Fruit fly (Drosophila melanogaster) whole organism, embryonic: ENCODE measurements around the gene CG2104.

Source experiments
- BEAF-32 ChIP-seq: fragments of 200-800 bp; sonication (Bioruptor generic); optimal IDR thresholded peaks from 3 replicates; lab custom pipeline; 2017; ENCODE audit warnings: missing biosample characterization, missing genetic modification characterization, mild to moderate bottlenecking, moderate library complexity, missing genetic modification reagents
- Blimp-1 ChIP-seq: fragments of 200-800 bp; sonication (Bioruptor generic); optimal IDR thresholded peaks from 3 replicates; lab custom pipeline; 2018; ENCODE audit warnings: missing biosample characterization, missing genetic modification characterization, mild to moderate bottlenecking, moderate library complexity, missing genetic modification reagents
- CG11398 ChIP-seq: fragments of 200-800 bp; sonication (Bioruptor generic); optimal IDR thresholded peaks from 2 replicates; lab custom pipeline; 2016; ENCODE audit warnings: missing biosample characterization, missing genetic modification characterization
- CG12219 ChIP-seq: fragments of 200-800 bp; sonication (Bioruptor generic); optimal IDR thresholded peaks from 3 replicates; lab custom pipeline; 2018; ENCODE audit warnings: missing biosample characterization, mild to moderate bottlenecking, missing genetic modification characterization
- CG13123 ChIP-seq: fragments of 200-800 bp; sonication (Bioruptor generic); optimal IDR thresholded peaks from 2 replicates; lab custom pipeline; 2016; ENCODE audit warnings: missing biosample characterization, missing genetic modification characterization
- CG13624 ChIP-seq: fragments of 200-800 bp; sonication (Bioruptor generic); optimal IDR thresholded peaks from 2 replicates; lab custom pipeline; 2016; ENCODE audit warnings: missing biosample characterization, missing genetic modification characterization
- CG14441 ChIP-seq: fragments of 200-800 bp; sonication (Bioruptor generic); IDR thresholded peaks from 2 replicates; pipeline ENCODE4 v1.3.6; 2022; ENCODE audit warnings: missing biosample characterization, missing genetic modification characterization
- CG14710 ChIP-seq: fragments of 200-800 bp; sonication (Bioruptor generic); optimal IDR thresholded peaks from 3 replicates; lab custom pipeline; 2019; ENCODE audit warnings: missing biosample characterization, mild to moderate bottlenecking, missing genetic modification characterization, moderate library complexity
- CG14860 ChIP-seq: fragments of 200-800 bp; sonication (Bioruptor generic); IDR thresholded peaks from 3 replicates; pipeline ENCODE4 v1.3.6; 2022; ENCODE audit warnings: missing biosample characterization, missing genetic modification characterization; ENCODE audit not compliant: partially characterized antibody
- CG15269 ChIP-seq: fragments of 200-800 bp; sonication (Bioruptor generic); optimal IDR thresholded peaks from 2 replicates; lab custom pipeline; 2018; ENCODE audit warnings: missing biosample characterization, mild to moderate bottlenecking, missing genetic modification characterization, moderate library complexity
- CG16863 ChIP-seq: fragments of 200-800 bp; sonication (Bioruptor generic); optimal IDR thresholded peaks from 3 replicates; lab custom pipeline; 2016; ENCODE audit warnings: missing biosample characterization, missing genetic modification characterization
- CG17186 ChIP-seq: fragments of 200-800 bp; sonication (Bioruptor generic); optimal IDR thresholded peaks from 3 replicates; lab custom pipeline; 2017; ENCODE audit warnings: missing biosample characterization, missing genetic modification reagents, missing genetic modification characterization
- CG42726 ChIP-seq: fragments of 200-800 bp; sonication (Bioruptor generic); IDR thresholded peaks from 2 replicates; pipeline ENCODE4 v1.3.6; 2022; ENCODE audit warnings: missing biosample characterization, missing genetic modification characterization; ENCODE audit not compliant: partially characterized antibody
- CG4404 ChIP-seq: fragments of 200-800 bp; sonication (Bioruptor generic); IDR thresholded peaks from 2 replicates; pipeline ENCODE4 v1.3.6; 2022; ENCODE audit warnings: missing biosample characterization, missing genetic modification characterization
- CG6791 ChIP-seq: fragments of 200-800 bp; sonication (Bioruptor generic); IDR thresholded peaks from 3 replicates; pipeline ENCODE4 v1.3.6; 2022; ENCODE audit warnings: missing biosample characterization, missing genetic modification characterization; ENCODE audit not compliant: partially characterized antibody
- CG7963 ChIP-seq: fragments of 200-800 bp; sonication (Bioruptor generic); IDR thresholded peaks from 3 replicates; pipeline ENCODE4 v1.3.6; 2022; ENCODE audit warnings: missing biosample characterization, missing genetic modification characterization; ENCODE audit not compliant: partially characterized antibody
- CG8388 ChIP-seq: fragments of 200-800 bp; sonication (Bioruptor generic); optimal IDR thresholded peaks from 2 replicates; lab custom pipeline; 2019; ENCODE audit warnings: missing biosample characterization, mild to moderate bottlenecking, missing genetic modification characterization, moderate library complexity
- ERR ChIP-seq: fragments of 200-800 bp; sonication (Bioruptor generic); optimal IDR thresholded peaks from 2 replicates; lab custom pipeline; 2016; ENCODE audit warnings: missing biosample characterization, missing genetic modification characterization
- Ets65A ChIP-seq: fragments of 200-800 bp; sonication (Bioruptor generic); peaks from one replicate; lab custom pipeline; 2016; ENCODE audit warnings: missing biosample characterization, missing genetic modification characterization
- HmgZ ChIP-seq: fragments of 200-800 bp; sonication (Bioruptor generic); optimal IDR thresholded peaks from 2 replicates; lab custom pipeline; 2018; ENCODE audit warnings: missing biosample characterization, mild to moderate bottlenecking, missing genetic modification characterization
- Hmx ChIP-seq: fragments of 200-800 bp; sonication (Bioruptor generic); optimal IDR thresholded peaks from 2 replicates; lab custom pipeline; 2016; ENCODE audit warnings: missing biosample characterization, missing genetic modification characterization
- Hr39 ChIP-seq: fragments of >200 bp; optimal IDR thresholded peaks from 2 replicates; lab custom pipeline; 2017
- Hsf ChIP-seq: fragments of 200-800 bp; sonication (Bioruptor generic); optimal IDR thresholded peaks from 3 replicates; lab custom pipeline; 2016; ENCODE audit warnings: missing biosample characterization, missing genetic modification characterization
- Mes4 ChIP-seq: fragments of 200-800 bp; sonication (Bioruptor generic); optimal IDR thresholded peaks from 2 replicates; lab custom pipeline; 2016; ENCODE audit warnings: missing biosample characterization, missing genetic modification characterization
- Oaz ChIP-seq: fragments of 200-800 bp; sonication (Bioruptor generic); IDR thresholded peaks from 2 replicates; pipeline ENCODE4 v1.3.6; 2022; ENCODE audit warnings: missing biosample characterization, missing genetic modification characterization
- Pdp1 ChIP-seq, 2 experiments: fragments of 200-800 bp; sonication (Bioruptor generic); optimal IDR thresholded peaks; 3 replicates each; lab custom pipeline; 2016; ENCODE audit warnings: missing biosample characterization in 2 of 2, missing genetic modification characterization in 2 of 2, mild to moderate bottlenecking in 1 of 2, moderate library complexity in 1 of 2
- Poxn ChIP-seq: fragments of 200-800 bp; sonication (Bioruptor generic); IDR thresholded peaks from 2 replicates; pipeline ENCODE4 v1.3.6; 2022; ENCODE audit warnings: missing biosample characterization, missing genetic modification characterization
- Taf1 ChIP-seq: fragments of 200-800 bp; sonication (Bioruptor generic); IDR thresholded peaks from 2 replicates; pipeline ENCODE4 v1.3.6; 2022; ENCODE audit warnings: missing biosample characterization, missing genetic modification characterization
- ase ChIP-seq: fragments of 200-800 bp; sonication (Bioruptor generic); IDR thresholded peaks from 3 replicates; pipeline ENCODE4 v1.3.6; 2022; ENCODE audit warnings: missing biosample characterization, missing genetic modification characterization
- crp ChIP-seq, 2 experiments: fragments of 200-800 bp; sonication (Bioruptor generic); optimal IDR thresholded peaks; 2 replicates in 1 of 2; 3 replicates in 1 of 2; lab custom pipeline; 2017; ENCODE audit warnings: missing biosample characterization in 2 of 2, missing genetic modification characterization in 2 of 2, mild to moderate bottlenecking in 1 of 2, moderate library complexity in 1 of 2
- cwo ChIP-seq: fragments of 200-800 bp; sonication (Bioruptor generic); optimal IDR thresholded peaks from 3 replicates; lab custom pipeline; 2017; ENCODE audit warnings: missing biosample characterization, missing genetic modification characterization, mild to moderate bottlenecking, moderate library complexity, missing genetic modification reagents
- dan ChIP-seq: fragments of 200-800 bp; sonication (Bioruptor generic); IDR thresholded peaks from 2 replicates; pipeline ENCODE4 v1.3.6; 2022; ENCODE audit warnings: missing biosample characterization, missing genetic modification characterization
- dmrt99B ChIP-seq: fragments of 200-800 bp; sonication (Bioruptor generic); optimal IDR thresholded peaks from 2 replicates; lab custom pipeline; 2018; ENCODE audit warnings: missing biosample characterization, mild to moderate bottlenecking, missing genetic modification characterization, moderate library complexity
- gce ChIP-seq: fragments of 200-800 bp; sonication (Bioruptor generic); IDR thresholded peaks from 3 replicates; pipeline ENCODE4 v1.3.6; 2022; ENCODE audit warnings: missing biosample characterization, missing genetic modification characterization
- gfzf ChIP-seq: fragments of 200-800 bp; sonication (Bioruptor generic); optimal IDR thresholded peaks from 2 replicates; lab custom pipeline; 2016; ENCODE audit warnings: missing biosample characterization, mild to moderate bottlenecking, missing genetic modification characterization, moderate library complexity
- gsb ChIP-seq: fragments of 200-800 bp; sonication (Bioruptor generic); IDR thresholded peaks from 2 replicates; pipeline ENCODE4 v1.3.6; 2022; ENCODE audit warnings: missing biosample characterization, missing genetic modification characterization
- ham ChIP-seq: fragments of 200-800 bp; sonication (Bioruptor generic); IDR thresholded peaks from 2 replicates; pipeline ENCODE4 v1.3.6; 2022; ENCODE audit warnings: missing biosample characterization, missing genetic modification characterization
- insv ChIP-seq, 2 experiments: fragments of 200-800 bp; sonication (Bioruptor generic); optimal IDR thresholded peaks; 3 replicates each; lab custom pipeline; 2016 to 2018; ENCODE audit warnings: missing biosample characterization in 2 of 2, missing genetic modification characterization in 2 of 2
- kay ChIP-seq: fragments of 200-800 bp; sonication (Bioruptor generic); optimal IDR thresholded peaks from 2 replicates; lab custom pipeline; 2016; ENCODE audit warnings: missing biosample characterization, missing genetic modification characterization
- pb ChIP-seq: fragments of 200-800 bp; sonication (Bioruptor generic); optimal IDR thresholded peaks from 3 replicates; lab custom pipeline; 2016; ENCODE audit warnings: missing biosample characterization, missing genetic modification characterization
- pho ChIP-seq: fragments of 200-800 bp; sonication (Bioruptor generic); optimal IDR thresholded peaks from 2 replicates; lab custom pipeline; 2016; ENCODE audit warnings: missing biosample characterization, missing genetic modification characterization
- psq ChIP-seq: fragments of 200-800 bp; sonication (Bioruptor generic); optimal IDR thresholded peaks from 2 replicates; lab custom pipeline; 2017; ENCODE audit warnings: missing biosample characterization, missing genetic modification characterization
- schlank ChIP-seq: fragments of 200-800 bp; sonication (Bioruptor generic); optimal IDR thresholded peaks from 2 replicates; lab custom pipeline; 2018; ENCODE audit warnings: missing biosample characterization, mild to moderate bottlenecking, missing genetic modification characterization
- scrt ChIP-seq: fragments of 200-800 bp; sonication (Bioruptor generic); optimal IDR thresholded peaks from 2 replicates; lab custom pipeline; 2018; ENCODE audit warnings: missing biosample characterization, mild to moderate bottlenecking, missing genetic modification characterization, moderate library complexity
- seq ChIP-seq: fragments of 200-800 bp; sonication (Bioruptor generic); IDR thresholded peaks from 2 replicates; pipeline ENCODE4 v1.3.6; 2022; ENCODE audit warnings: missing biosample characterization, missing genetic modification characterization
- sima ChIP-seq: fragments of 200-800 bp; sonication (Bioruptor generic); optimal IDR thresholded peaks from 2 replicates; lab custom pipeline; 2016; ENCODE audit warnings: missing biosample characterization, missing genetic modification characterization
- slp2 ChIP-seq: fragments of 200-800 bp; sonication (Bioruptor generic); optimal IDR thresholded peaks from 2 replicates; lab custom pipeline; 2016; ENCODE audit warnings: missing biosample characterization, missing genetic modification characterization
- ssp ChIP-seq: fragments of 200-800 bp; sonication (Bioruptor generic); IDR thresholded peaks from 2 replicates; pipeline ENCODE4 v1.3.6; 2022; ENCODE audit warnings: missing biosample characterization, missing genetic modification characterization
- sug ChIP-seq: fragments of 200-800 bp; optimal IDR thresholded peaks from 2 replicates; lab custom pipeline; 2019; ENCODE audit warnings: missing biosample characterization, mild to moderate bottlenecking, missing genetic modification characterization, moderate library complexity
- tio ChIP-seq: fragments of 200-800 bp; sonication (Bioruptor generic); optimal IDR thresholded peaks from 2 replicates; lab custom pipeline; 2017; ENCODE audit warnings: missing biosample characterization, missing genetic modification characterization, inconsistent platforms
- yki ChIP-seq: fragments of >200 bp; optimal IDR thresholded peaks from 3 replicates; lab custom pipeline; 2018

The CG2104 gene

dm6 chr3R:5654692-5655181 lies 38.3 kb downstream of the CG2104 start, which contains the start of the genes elm and MED27 (continued):
- TF ChIP-seq Poxn (GFP tag; lab: Robert Waterston, UW) (peak; percentile 69; the same call in 1 of the 2 replicates), ssp (GFP tag; lab: Robert Waterston, UW) (peak; percentile 91), tio (GFP tag; lab: Kevin White, UChicago) (no peak), CG14710 (tag; lab: Kevin White, UChicago) (peak; percentile 96), seq (peak; percentile 85), cwo (peak; percentile 76), Hr39 (lab: Kevin White, UChicago) (no peak), gce (GFP tag; lab: Robert Waterston, UW) (peak; percentile 78; the same call in 2 of the 3 replicates), CG4404 (peak; percentile 97), CG42726 (GFP tag; lab: Robert Waterston, UW) (peak; percentile 60; the same call in 1 of the 2 replicates), BEAF-32 (GFP tag; lab: Kevin White, UChicago) (peak; percentile 99), psq (peak; percentile 80), Oaz (GFP tag; lab: Robert Waterston, UW) (peak; percentile 84), pho (GFP tag; lab: Kevin White, UChicago) (peak; percentile 94), Blimp-1 (GFP tag; lab: Kevin White, UChicago) (peak; percentile 86), CG14441 (GFP tag; lab: Robert Waterston, UW) (peak; percentile 95), crp (GFP tag; optimal IDR thresholded peaks at IDR 0.05; lab: Kevin White, UChicago) (peak in 1 of 2 experiments; percentile 63), CG15269 (peak; percentile 90), HmgZ (tag; lab: Kevin White, UChicago) (peak; percentile 95), Taf1 (GFP tag; lab: Robert Waterston, UW) (peak; percentile 90), CG6791 (peak; percentile 85), Pdp1 (GFP tag; optimal IDR thresholded peaks at IDR 0.05; lab: Kevin White, UChicago) (peak; percentile 91 to 96), Ets65A (GFP tag; lab: Kevin White, UChicago) (peak; percentile 100), pb (GFP tag; lab: Kevin White, UChicago) (peak; percentile 75), CG17186 (GFP tag; lab: Kevin White, UChicago) (peak; percentile 82), yki (lab: Kevin White, UChicago) (no peak), CG11398 (peak; percentile 67), ERR (GFP tag; lab: Kevin White, UChicago) (peak; percentile 76), CG12219 (peak; percentile 75), dan (GFP tag; lab: Robert Waterston, UW) (peak; percentile 92), Hmx (GFP tag; lab: Kevin White, UChicago) (peak; percentile 86), kay (GFP tag; lab: Kevin White, UChicago) (peak; percentile 86), slp2 (peak; percentile 81), sug (tag; lab: Kevin White, UChicago) (peak; percentile 95), CG7963 (GFP tag; lab: Robert Waterston, UW) (peak; percentile 58; the same call in 1 of the 3 replicates), gsb (GFP tag; lab: Robert Waterston, UW) (peak; percentile 79), sima (GFP tag; lab: Kevin White, UChicago) (peak; percentile 41), dmrt99B (tag; lab: Kevin White, UChicago) (no peak), CG14860 (GFP tag; lab: Robert Waterston, UW) (peak; percentile 94), Hsf (peak; percentile 97), schlank (tag; lab: Kevin White, UChicago) (peak; percentile 53), insv (GFP tag; optimal IDR thresholded peaks at IDR 0.05; lab: Kevin White, UChicago) (peak in 1 of 2 experiments; percentile 73), CG13123 (GFP tag; lab: Kevin White, UChicago) (peak; percentile 89), CG13624 (GFP tag; lab: Kevin White, UChicago) (peak; percentile 94), ham (GFP tag; lab: Robert Waterston, UW) (peak; percentile 80), ase (GFP tag; lab: Robert Waterston, UW) (peak; percentile 88), scrt (GFP tag; lab: Kevin White, UChicago) (peak; percentile 72), CG8388 (peak; percentile 88), Mes4 (GFP tag; lab: Kevin White, UChicago) (peak; percentile 84), CG16863 (peak; percentile 87), gfzf (GFP tag; lab: Kevin White, UChicago) (peak; percentile 89)
